Fruit fly (Drosophila melanogaster): ENCODE measurements around the gene CG33494.

The CG33494 gene

dm6 chr3R:25447451-25447850 lies 47.5 kb downstream of the CG33494 start:
- no peak for TF ChIP-seq tj (GFP tag; optimal IDR thresholded peaks at IDR 0.05)
- no peak for TF ChIP-seq bab1 (GFP tag; optimal IDR thresholded peaks at IDR 0.05)
- no peak for TF ChIP-seq cnc (optimal IDR thresholded peaks at IDR 0.05)
- TF ChIP-seq kay (GFP tag; ENCODE audit: borderline replicate concordance) = no peak
- no peak for TF ChIP-seq ovo (GFP tag; optimal IDR thresholded peaks at IDR 0.05)
- TF ChIP-seq CG11617 (GFP tag; optimal IDR thresholded peaks at IDR 0.05) = no peak
- TF ChIP-seq CG5204 (GFP tag; optimal IDR thresholded peaks at IDR 0.05) = no peak
- no peak for TF ChIP-seq Mnt (GFP tag; optimal IDR thresholded peaks at IDR 0.05)
- TF ChIP-seq CG7045 (GFP tag; optimal IDR thresholded peaks at IDR 0.05) = no peak
- TF ChIP-seq CG14711 (tag; optimal IDR thresholded peaks at IDR 0.05) = no peak
- no peak for TF ChIP-seq CG1620 (GFP tag; optimal IDR thresholded peaks at IDR 0.05)
- no peak for TF ChIP-seq Hr96 (GFP tag; optimal IDR thresholded peaks at IDR 0.05)
- no peak for TF ChIP-seq Crg-1 (GFP tag; optimal IDR thresholded peaks at IDR 0.05)
- no peak for TF ChIP-seq CG7101 (tag; optimal IDR thresholded peaks at IDR 0.05)
- no peak for TF ChIP-seq toe (GFP tag; optimal IDR thresholded peaks at IDR 0.05)
- TF ChIP-seq CG12768 (GFP tag; optimal IDR thresholded peaks at IDR 0.05) = no peak
- TF ChIP-seq cic (GFP tag; optimal IDR thresholded peaks at IDR 0.05) = no peak
- TF ChIP-seq CG33017 (tag; optimal IDR thresholded peaks at IDR 0.05) = no peak

- TF ChIP-seq Mnt (GFP tag; optimal IDR thresholded peaks at IDR 0.05) = no peak
- TF ChIP-seq cic (GFP tag; optimal IDR thresholded peaks at IDR 0.05) = no peak
- TF ChIP-seq CG7045 (GFP tag; optimal IDR thresholded peaks at IDR 0.05) = no peak
- no peak for TF ChIP-seq CG11617 (GFP tag; optimal IDR thresholded peaks at IDR 0.05)
- peak; percentile 66 for TF ChIP-seq kay (GFP tag; ENCODE audit: borderline replicate concordance)
- TF ChIP-seq CG14711 (tag; optimal IDR thresholded peaks at IDR 0.05) = no peak
Observed at dm6 chr3R:25446482-25447300, 48.3 kb downstream of the CG33494 start.

- TF ChIP-seq CG33017 (tag; optimal IDR thresholded peaks at IDR 0.05) = no peak
- TF ChIP-seq CG14711 (tag; optimal IDR thresholded peaks at IDR 0.05) = no peak
- no peak for TF ChIP-seq CG11617 (GFP tag; optimal IDR thresholded peaks at IDR 0.05)
- no peak for TF ChIP-seq bab1 (GFP tag; optimal IDR thresholded peaks at IDR 0.05)
- peak; percentile 12 for TF ChIP-seq kay (GFP tag; ENCODE audit: borderline replicate concordance)
- no peak for TF ChIP-seq Clk (GFP tag; optimal IDR thresholded peaks at IDR 0.05)
- no peak for TF ChIP-seq cic (GFP tag; optimal IDR thresholded peaks at IDR 0.05)
Observed at dm6 chr3R:25445546-25446400, 49.2 kb downstream of the CG33494 start.

All from whole organism, adult.